Fruit fly (Drosophila melanogaster): ENCODE data around the gene Sam-S.

DNA sequence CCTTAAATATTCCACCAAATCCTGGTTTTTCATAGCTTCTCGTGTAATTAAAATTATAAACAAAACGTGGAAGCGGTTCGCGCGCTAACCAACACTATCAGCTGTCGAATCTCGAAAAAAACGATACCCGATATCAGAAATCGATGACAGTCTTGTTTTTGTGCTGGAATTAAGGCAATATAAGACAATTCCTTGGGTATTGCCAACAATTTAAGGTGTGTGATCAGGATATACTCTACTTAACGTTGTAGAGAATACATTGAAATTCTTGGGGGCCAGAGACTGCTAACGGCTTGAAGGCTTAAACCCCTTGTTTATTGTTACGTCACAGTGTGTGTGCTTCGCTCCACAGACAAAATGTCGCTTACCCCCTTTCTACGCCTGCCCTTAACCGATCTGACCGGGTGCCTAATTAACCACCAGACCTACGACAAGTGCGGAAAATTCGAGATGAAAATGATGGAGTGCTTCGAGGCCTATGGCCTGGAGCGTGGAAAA, 48.6 kb downstream of the Sam-S start, which contains the start of gene Pus10:
- TF ChIP-seq CG9948 (tag; optimal IDR thresholded peaks at IDR 0.05) (no peak), CG17806 (tag; optimal IDR thresholded peaks at IDR 0.05) (no peak), CG34367 (tag; optimal IDR thresholded peaks at IDR 0.05) (no peak), Pif1B (GFP tag; optimal IDR thresholded peaks at IDR 0.05) (no peak), EcR (GFP tag; optimal IDR thresholded peaks at IDR 0.05) (no peak), fd96Ca (GFP tag; IDR thresholded peaks at IDR 0.05) (no peak), gl (tag; optimal IDR thresholded peaks at IDR 0.05) (no peak), CG10348 (GFP tag; IDR thresholded peaks at IDR 0.05) (no peak), CG14655 (GFP tag; optimal IDR thresholded peaks at IDR 0.05) (no peak), Pif1A (GFP tag; optimal IDR thresholded peaks at IDR 0.05) (no peak), CG32121 (GFP tag; IDR thresholded peaks at IDR 0.05) (no peak)

Measured in whole organism, pupa.